Fruit fly (Drosophila melanogaster) whole organism, wandering third instar larva: ENCODE measurements around the gene CG13675.
A peak's percentile ranks its signal among the peaks of the same experiment; 100 is the strongest.

ENCODE experiments used
- CG32264 ChIP-seq: fragments of 200-800 bp; sonication (Bioruptor generic); optimal IDR thresholded peaks from 2 replicates; lab custom pipeline; 2016; ENCODE audit warnings: missing biosample characterization, missing genetic modification characterization
- CG9705 ChIP-seq: fragments of 200-800 bp; sonication (Bioruptor generic); optimal IDR thresholded peaks from 2 replicates; lab custom pipeline; 2018; ENCODE audit warnings: missing biosample characterization, mild to moderate bottlenecking, missing genetic modification characterization
- CrebA ChIP-seq: fragments of 200-800 bp; sonication (Bioruptor generic); optimal IDR thresholded peaks from 2 replicates; lab custom pipeline; 2016; ENCODE audit warnings: missing biosample characterization, mild to moderate bottlenecking, missing genetic modification characterization, borderline replicate concordance
- Dfd ChIP-seq: fragments of >200 bp; optimal IDR thresholded peaks from 2 replicates; lab custom pipeline; 2017; ENCODE audit warnings: missing biosample characterization, missing genetic modification characterization
- Dif ChIP-seq: fragments of 200-275, 200-300 bp; sonication (Bioruptor generic); optimal IDR thresholded peaks from 2 replicates; lab custom pipeline; 2018; ENCODE audit warnings: missing biosample characterization, missing genetic modification characterization; ENCODE audit not compliant: partially characterized antibody
- GATAd ChIP-seq: sonication (Bioruptor generic); optimal IDR thresholded peaks from 2 replicates; lab custom pipeline; 2016; ENCODE audit warnings: missing biosample characterization, missing genetic modification characterization
- HLH106 ChIP-seq: fragments of 200-800 bp; optimal IDR thresholded peaks from 3 replicates; lab custom pipeline; 2019; ENCODE audit warnings: missing biosample characterization, mild to moderate bottlenecking, missing genetic modification characterization, moderate library complexity
- Hnf4 ChIP-seq: fragments of 200-800 bp; sonication (Bioruptor generic); optimal IDR thresholded peaks from 2 replicates; lab custom pipeline; 2016; ENCODE audit warnings: missing biosample characterization, mild to moderate bottlenecking, missing genetic modification characterization
- Hr78 ChIP-seq: fragments of >200 bp; optimal IDR thresholded peaks from 2 replicates; lab custom pipeline; 2017; ENCODE audit warnings: missing biosample characterization, missing genetic modification characterization
- Hr83 ChIP-seq: fragments of 200-300 bp; sonication (Bioruptor generic); optimal IDR thresholded peaks from 2 replicates; lab custom pipeline; 2016; ENCODE audit warnings: missing biosample characterization, mild to moderate bottlenecking, missing genetic modification characterization, moderate library complexity; ENCODE audit not compliant: poor library complexity, severe bottlenecking
- Jra ChIP-seq: sonication (Bioruptor generic); optimal IDR thresholded peaks from 2 replicates; lab custom pipeline; 2016; ENCODE audit warnings: missing biosample characterization, missing genetic modification characterization
- Mio ChIP-seq: sonication (Bioruptor generic); optimal IDR thresholded peaks from 2 replicates; lab custom pipeline; 2016; ENCODE audit warnings: missing biosample characterization, missing genetic modification characterization
- Myc ChIP-seq: fragments of >200 bp; optimal IDR thresholded peaks from 2 replicates; lab custom pipeline; 2017
- N ChIP-seq: fragments of >200 bp; optimal IDR thresholded peaks from 2 replicates; lab custom pipeline; 2018; ENCODE audit warnings: missing biosample characterization, missing external identifiers, missing genetic modification characterization
- Rel ChIP-seq, 2 experiments: fragments of 200-800 bp; sonication (Bioruptor generic) in 1 of 2; optimal IDR thresholded peaks; 2 replicates in 1 of 2; 3 replicates in 1 of 2; lab custom pipeline; 2016 to 2019; ENCODE audit warnings: mild to moderate bottlenecking in 2 of 2, missing biosample characterization in 2 of 2, missing genetic modification characterization in 2 of 2, moderate library complexity in 1 of 2
- Sp1 ChIP-seq: fragments of 200-800 bp; sonication (Bioruptor generic); optimal IDR thresholded peaks from 3 replicates; lab custom pipeline; 2019; ENCODE audit warnings: missing biosample characterization, mild to moderate bottlenecking, missing genetic modification characterization, moderate library complexity
- Vsx2 ChIP-seq: fragments of 200-300, 225-300 bp; sonication (Bioruptor generic); optimal IDR thresholded peaks from 2 replicates; lab custom pipeline; 2018; ENCODE audit warnings: missing biosample characterization, missing genetic modification characterization; ENCODE audit not compliant: partially characterized antibody
- br ChIP-seq: fragments of 200-800 bp; sonication (Bioruptor generic); optimal IDR thresholded peaks from 2 replicates; lab custom pipeline; 2016; ENCODE audit warnings: missing biosample characterization, missing genetic modification characterization
- dl ChIP-seq, 2 experiments: fragments of 175-275, 200-275 bp in 1 of 2; fragments of 200-275 bp in 1 of 2; sonication (Bioruptor generic); optimal IDR thresholded peaks; lab custom pipeline; 2018; ENCODE audit warnings: mild to moderate bottlenecking in 2 of 2, missing biosample characterization in 2 of 2, missing genetic modification characterization in 2 of 2, moderate library complexity in 2 of 2; ENCODE audit not compliant: partially characterized antibody in 2 of 2, insufficient read depth in 1 of 2
- dmrt93B ChIP-seq: fragments of 200-800 bp; sonication (Bioruptor generic); optimal IDR thresholded peaks from 2 replicates; lab custom pipeline; 2018; ENCODE audit warnings: missing biosample characterization, mild to moderate bottlenecking, missing genetic modification characterization
- dsf ChIP-seq: sonication (Bioruptor generic); optimal IDR thresholded peaks from 2 replicates; lab custom pipeline; 2016; ENCODE audit warnings: missing biosample characterization, missing genetic modification characterization, borderline replicate concordance
- fru ChIP-seq: fragments of 200-800 bp; sonication (Bioruptor generic); optimal IDR thresholded peaks from 3 replicates; lab custom pipeline; 2016; ENCODE audit warnings: missing biosample characterization, mild to moderate bottlenecking, missing genetic modification characterization
- h ChIP-seq: fragments of 200-800 bp; sonication (Bioruptor generic); optimal IDR thresholded peaks from 3 replicates; lab custom pipeline; 2016; ENCODE audit warnings: missing biosample characterization, mild to moderate bottlenecking, missing genetic modification characterization
- lola ChIP-seq: fragments of >200 bp; optimal IDR thresholded peaks from 2 replicates; lab custom pipeline; 2017; ENCODE audit warnings: missing biosample characterization, missing genetic modification characterization
- pan ChIP-seq: fragments of >200 bp; optimal IDR thresholded peaks from 2 replicates; lab custom pipeline; 2017
- psq ChIP-seq: fragments of 200-800 bp; sonication (Bioruptor generic); optimal IDR thresholded peaks from 3 replicates; lab custom pipeline; 2017; ENCODE audit warnings: missing biosample characterization, mild to moderate bottlenecking, missing genetic modification characterization, moderate library complexity
- rgr ChIP-seq: fragments of 200-800 bp; sonication (Bioruptor generic); optimal IDR thresholded peaks from 3 replicates; lab custom pipeline; 2016; ENCODE audit warnings: missing biosample characterization, mild to moderate bottlenecking, missing genetic modification characterization
- sage ChIP-seq: fragments of 200-800 bp; sonication (Bioruptor generic); optimal IDR thresholded peaks from 2 replicates; lab custom pipeline; 2016; ENCODE audit warnings: missing biosample characterization, mild to moderate bottlenecking, missing genetic modification characterization
- sv ChIP-seq: fragments of 200-800 bp; sonication (Bioruptor generic); optimal IDR thresholded peaks from 3 replicates; lab custom pipeline; 2016; ENCODE audit warnings: missing biosample characterization, missing genetic modification characterization
- tai ChIP-seq: sonication (Bioruptor generic); optimal IDR thresholded peaks from 2 replicates; lab custom pipeline; 2016; ENCODE audit warnings: missing biosample characterization, missing genetic modification characterization
- usp ChIP-seq: fragments of >200 bp; optimal IDR thresholded peaks from 2 replicates; lab custom pipeline; 2017; ENCODE audit warnings: missing biosample characterization, missing genetic modification characterization
- woc ChIP-seq: sonication (Bioruptor generic); optimal IDR thresholded peaks from 2 replicates; lab custom pipeline; 2016; ENCODE audit warnings: missing biosample characterization, mild to moderate bottlenecking, missing genetic modification characterization

The CG13675 gene

DNA sequence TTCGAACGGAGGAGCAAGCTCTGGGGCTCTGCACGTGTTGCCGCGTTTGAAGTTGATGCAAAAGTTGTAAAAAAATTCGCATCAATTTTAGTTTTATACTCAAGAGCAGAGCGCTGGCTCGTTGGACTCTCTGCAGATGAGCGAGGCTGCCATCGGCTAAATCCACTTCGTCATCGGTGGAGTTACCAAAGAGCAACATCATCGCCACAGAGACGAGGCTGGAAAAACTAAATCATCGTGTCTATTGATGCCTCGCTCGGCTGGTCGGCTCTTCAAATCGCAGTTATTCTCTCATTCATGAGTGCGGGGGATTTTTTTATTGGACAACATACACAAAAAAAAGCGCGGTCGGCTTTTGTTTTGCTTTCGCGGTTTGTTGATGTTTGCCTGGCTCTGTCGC is at the start of gene CG13675:
CG13675 (minus strand) TSS at position 83 of the 400 bp plus-strand sequence.
- TF ChIP-seq dsf (GFP tag; lab: Kevin White, UChicago) (no peak), Hr78 (GFP tag; lab: Kevin White, UChicago) (no peak), Rel (GFP tag; optimal IDR thresholded peaks at IDR 0.05; lab: Kevin White, UChicago) (no peak), Rel (tag; optimal IDR thresholded peaks at IDR 0.05; lab: Kevin White, UChicago) (peak; percentile 3), Mio (GFP tag; lab: Kevin White, UChicago) (no peak), woc (no peak), sv (no peak)
- TF ChIP-seq, all 38 proteins: peak for 1

DNA sequence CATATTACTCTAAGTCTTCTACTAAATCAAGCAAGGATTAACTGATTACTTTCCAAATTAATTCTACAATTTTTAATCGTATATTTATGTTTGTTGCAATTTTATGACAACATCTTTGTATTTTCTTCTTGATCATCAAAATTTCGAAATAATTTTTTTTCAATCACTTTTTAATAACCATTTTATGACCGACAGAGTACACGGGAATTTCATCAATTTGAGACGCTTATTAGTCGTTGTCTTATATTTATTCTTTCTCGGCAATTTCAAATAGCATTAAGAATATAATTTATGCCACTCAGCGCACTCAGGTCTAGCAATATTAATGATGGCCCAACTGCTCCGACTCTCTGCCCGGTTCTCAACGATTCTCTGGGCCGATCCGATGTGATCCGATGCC is 49.7 kb upstream of the CG13675 start, which contains the start of gene CG8012:
CG8012 (plus strand) TSS at position 301 of the 400 bp plus-strand sequence.
- TF ChIP-seq CG9705 (no peak), rgr (no peak), Hr83 (GFP tag; lab: Kevin White, UChicago) (no peak), Jra (GFP tag; lab: Kevin White, UChicago) (no peak), Dif (GFP tag; lab: Kevin White, UChicago) (no peak), tai (GFP tag; lab: Kevin White, UChicago) (no peak), pan (lab: Kevin White, UChicago) (no peak), HLH106 (tag; lab: Kevin White, UChicago) (no peak), lola (GFP tag; lab: Kevin White, UChicago) (no peak), Hnf4 (GFP tag; lab: Kevin White, UChicago) (no peak), dmrt93B (GFP tag; lab: Kevin White, UChicago) (no peak), Myc (lab: Kevin White, UChicago) (no peak), CrebA (GFP tag; lab: Kevin White, UChicago) (no peak)

DNA sequence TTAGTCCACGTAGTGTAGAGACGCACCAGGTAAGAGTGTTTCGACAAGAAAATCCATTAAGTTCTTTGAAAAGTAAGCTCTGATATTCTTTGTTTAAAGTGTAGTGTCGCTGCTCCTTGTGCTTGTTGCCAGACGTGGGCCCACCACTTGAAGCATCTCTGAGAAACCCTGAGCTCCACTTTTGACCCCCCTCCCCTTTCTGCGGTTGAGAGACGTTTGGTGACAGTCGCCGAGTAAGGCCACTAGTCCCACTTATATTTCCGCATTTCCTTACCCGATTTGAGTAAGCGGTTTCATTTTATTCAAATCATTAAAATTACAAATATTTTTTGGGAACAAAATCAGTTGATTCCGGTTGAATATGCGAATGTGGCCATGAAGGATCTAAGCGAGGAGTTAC is 46.3 kb upstream of the CG13675 start, which contains the start of gene CG8006:
CG8006 (plus strand) TSS at position 301 of the 400 bp plus-strand sequence.
- TF ChIP-seq sage (GFP tag; lab: Kevin White, UChicago) = no peak
- TF ChIP-seq Dfd (GFP tag; lab: Kevin White, UChicago) = no peak
- TF ChIP-seq Dif (GFP tag; lab: Kevin White, UChicago) = no peak
- no peak for TF ChIP-seq Hnf4 (GFP tag; lab: Kevin White, UChicago)
- TF ChIP-seq lola (GFP tag; lab: Kevin White, UChicago) = no peak

DNA sequence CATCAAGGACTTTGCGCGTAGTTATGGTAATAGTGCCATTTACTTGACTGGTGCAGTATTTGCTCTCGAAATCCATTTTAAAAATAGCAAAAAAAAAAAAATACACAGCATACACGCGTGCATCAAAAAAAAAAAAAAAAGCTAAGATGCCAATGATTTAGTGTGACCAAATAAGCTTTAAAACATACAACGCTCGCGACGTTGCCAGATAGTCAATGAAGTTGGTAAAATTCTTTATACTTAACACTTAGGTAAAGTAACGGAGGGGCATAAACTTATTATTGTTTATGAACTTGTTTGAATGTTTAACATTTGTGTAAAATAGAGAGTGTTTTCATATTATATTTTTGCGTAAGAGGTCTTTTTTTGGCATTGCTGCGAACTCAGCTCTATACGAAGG is 45.3 kb upstream of the CG13675 start, which contains the start of gene tut:
tut (minus strand) TSS at position 148 of the 400 bp plus-strand sequence.
- TF ChIP-seq Dfd (GFP tag; lab: Kevin White, UChicago) = no peak
- TF ChIP-seq CG32264 (GFP tag; lab: Kevin White, UChicago) = no peak
- no peak for TF ChIP-seq Hr83 (GFP tag; lab: Kevin White, UChicago)
- TF ChIP-seq dl (GFP tag; optimal IDR thresholded peaks at IDR 0.05; lab: Kevin White, UChicago; ENCODE audit: insufficient read depth in 1 of 2, partially characterized antibody in 2 of 2) = no peak
- no peak for TF ChIP-seq Mio (GFP tag; lab: Kevin White, UChicago)
- no peak for TF ChIP-seq HLH106 (tag; lab: Kevin White, UChicago)
- TF ChIP-seq Jra (GFP tag; lab: Kevin White, UChicago) = no peak
- no peak for TF ChIP-seq fru (GFP tag; lab: Kevin White, UChicago)
- TF ChIP-seq rgr = no peak

DNA sequence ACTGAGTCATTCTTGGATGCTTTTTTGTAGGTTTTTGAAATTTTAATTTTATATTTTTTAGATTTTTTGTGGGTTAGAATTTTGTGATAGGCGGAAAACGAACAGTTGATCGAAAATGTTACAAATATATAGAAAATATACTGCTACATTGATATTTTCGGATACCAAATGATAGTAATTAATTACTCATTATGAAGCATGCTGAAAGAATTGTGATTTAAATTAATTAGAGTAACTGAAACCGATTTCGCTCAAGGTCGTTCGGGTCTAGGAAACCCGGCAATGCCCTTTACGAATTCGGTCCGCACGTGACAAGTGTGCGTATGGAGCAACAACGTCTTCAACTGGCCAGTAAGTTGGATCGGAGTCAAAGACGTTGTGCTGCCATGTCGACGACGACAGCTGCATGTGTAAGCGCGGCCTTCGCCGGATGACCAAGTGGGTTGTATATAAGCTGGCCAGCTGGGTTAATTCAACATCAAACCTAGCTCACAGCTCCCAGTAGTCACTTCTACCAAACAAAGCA is 37.1 kb upstream of the CG13675 start, which contains the start of the genes CG7366 and CG13679:
CG7366 (minus strand) TSS at position 101 of the 526 bp plus-strand sequence.
CG13679 (plus strand) TSS at position 476 of the 526 bp plus-strand sequence.
- TF ChIP-seq psq (no peak), usp (no peak), woc (no peak), Mio (GFP tag; lab: Kevin White, UChicago) (no peak), N (no peak), tai (GFP tag; lab: Kevin White, UChicago) (no peak), sv (no peak), br (GFP tag; lab: Kevin White, UChicago) (no peak), Jra (GFP tag; lab: Kevin White, UChicago) (no peak), rgr (no peak), h (GFP tag; lab: Kevin White, UChicago) (no peak), Vsx2 (GFP tag; lab: Kevin White, UChicago) (no peak), Rel (GFP tag; optimal IDR thresholded peaks at IDR 0.05; lab: Kevin White, UChicago) (no peak), Rel (tag; optimal IDR thresholded peaks at IDR 0.05; lab: Kevin White, UChicago) (no peak), Myc (lab: Kevin White, UChicago) (no peak), GATAd (GFP tag; lab: Kevin White, UChicago) (no peak), Dfd (GFP tag; lab: Kevin White, UChicago) (no peak), dsf (GFP tag; lab: Kevin White, UChicago) (no peak), CG32264 (GFP tag; lab: Kevin White, UChicago) (no peak), Sp1 (no peak)
